Worm (Caenorhabditis elegans): ENCODE data around the gene coh-1.

ce11 chrX:7460516-7460915 is 14.3 kb downstream of the coh-1 start:
- TF ChIP-seq snpc-4 (tag; optimal IDR thresholded peaks at IDR 0.05) (no peak), dpl-1 (GFP tag; optimal IDR thresholded peaks at IDR 0.05) (no peak), dve-1 (tag; optimal IDR thresholded peaks at IDR 0.05; ENCODE audit: insufficient read depth) (no peak), pha-4 (GFP tag; IDR thresholded peaks at IDR 0.05) (no peak; the same call in 1 of the 2 replicates), pha-4 (tag; optimal IDR thresholded peaks at IDR 0.05) (no peak), aly-2 (tag; optimal IDR thresholded peaks at IDR 0.05) (no peak), unc-62 (GFP tag; optimal IDR thresholded peaks at IDR 0.05 in 1 of 2) (no peak), unc-62 (tag; optimal IDR thresholded peaks at IDR 0.05) (no peak)
